Fruit fly (Drosophila melanogaster): ENCODE measurements around the gene Pka-C2.

The Pka-C2 gene

dm6 chr3R:30733081-30733480, 36.1 kb upstream of the Pka-C2 start:
- TF ChIP-seq svp (GFP tag) (peak; percentile 65), Eip78C (GFP tag) (peak; percentile 64), Sox102F (GFP tag; optimal IDR thresholded peaks at IDR 0.05) (no peak)

DNA sequence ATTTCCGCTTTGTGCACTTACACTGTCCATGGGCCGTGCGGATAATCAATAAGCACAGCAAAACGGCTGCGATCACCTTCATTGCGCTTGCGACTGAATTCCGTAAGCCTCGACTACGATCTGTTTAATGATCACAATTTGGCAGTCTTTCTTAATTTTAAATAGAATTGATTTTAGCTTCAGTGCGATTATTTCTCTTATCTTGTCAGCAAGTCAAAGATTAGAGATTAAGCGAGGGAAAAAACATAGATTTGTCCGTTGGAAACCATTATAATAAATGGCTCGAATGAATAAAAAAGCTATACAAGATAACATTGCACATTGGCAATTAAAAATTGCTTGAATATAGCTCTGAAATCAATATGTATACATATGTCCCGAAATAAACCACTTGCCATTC, 34.1 kb upstream of the Pka-C2 start, which contains the start of gene CG11313:
CG11313 (minus strand) TSS at position 101 of the 400 bp plus-strand sequence.
- TF ChIP-seq acj6 (GFP tag; optimal IDR thresholded peaks at IDR 0.05) = no peak
- TF ChIP-seq CG8632 (GFP tag; optimal IDR thresholded peaks at IDR 0.05) = no peak
- no peak for TF ChIP-seq vri (GFP tag; optimal IDR thresholded peaks at IDR 0.05)
- no peak for TF ChIP-seq Blimp-1 (GFP tag; optimal IDR thresholded peaks at IDR 0.05)
- TF ChIP-seq CG8119 (GFP tag; IDR thresholded peaks at IDR 0.05) = no peak
- TF ChIP-seq Smox (GFP tag; optimal IDR thresholded peaks at IDR 0.05) = no peak
- TF ChIP-seq CG1621 (tag; optimal IDR thresholded peaks at IDR 0.05) = no peak
- TF ChIP-seq Sox14 (GFP tag; optimal IDR thresholded peaks at IDR 0.05) = no peak
- TF ChIP-seq cyc (GFP tag; optimal IDR thresholded peaks at IDR 0.05) = no peak
- TF ChIP-seq fd59A (GFP tag; optimal IDR thresholded peaks at IDR 0.05) = no peak
- no peak for TF ChIP-seq CG16779 (tag; optimal IDR thresholded peaks at IDR 0.05)
- no peak for TF ChIP-seq pdm3 (GFP tag; optimal IDR thresholded peaks at IDR 0.05)
- no peak for TF ChIP-seq CG32006 (GFP tag; optimal IDR thresholded peaks at IDR 0.05)
- TF ChIP-seq CG10631 (GFP tag; optimal IDR thresholded peaks at IDR 0.05) = no peak
- TF ChIP-seq CG3032 (tag; optimal IDR thresholded peaks at IDR 0.05) = no peak
- TF ChIP-seq CG9139 (GFP tag; optimal IDR thresholded peaks at IDR 0.05) = no peak
- TF ChIP-seq fkh (GFP tag; optimal IDR thresholded peaks at IDR 0.05) = no peak
- TF ChIP-seq CG7368 (GFP tag; optimal IDR thresholded peaks at IDR 0.05) = no peak
- TF ChIP-seq Hr38 (GFP tag; optimal IDR thresholded peaks at IDR 0.05) = no peak

DNA sequence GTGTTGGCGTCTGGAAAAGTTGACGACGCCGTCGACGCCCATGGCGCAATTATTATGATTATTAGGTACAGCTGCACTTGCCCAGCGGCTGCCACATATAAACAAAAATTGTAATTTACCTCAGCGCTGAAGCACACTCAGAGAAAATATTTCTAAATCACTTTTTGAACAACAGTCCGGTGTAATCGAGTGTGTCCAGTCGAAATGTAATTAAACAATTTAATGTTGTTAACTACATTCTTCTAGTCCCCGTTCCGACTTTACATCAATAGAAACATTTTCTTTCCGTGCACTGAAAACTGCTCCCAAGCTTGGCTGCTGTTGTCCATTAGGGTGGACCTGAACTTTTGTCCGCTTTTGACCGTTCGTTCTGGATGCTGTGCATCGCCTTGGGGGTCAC, 32.1 kb upstream of the Pka-C2 start:
- no peak for TF ChIP-seq acj6 (GFP tag; optimal IDR thresholded peaks at IDR 0.05)
- no peak for TF ChIP-seq fd59A (GFP tag; optimal IDR thresholded peaks at IDR 0.05)
- TF ChIP-seq svp (GFP tag) = peak; percentile 44
- no peak for TF ChIP-seq Eip75B (GFP tag; optimal IDR thresholded peaks at IDR 0.05)
- TF ChIP-seq Eip78C (GFP tag) = peak; percentile 30
- TF ChIP-seq CG6792 (GFP tag; optimal IDR thresholded peaks at IDR 0.05) = no peak
- TF ChIP-seq Hr38 (GFP tag; optimal IDR thresholded peaks at IDR 0.05) = no peak

DNA sequence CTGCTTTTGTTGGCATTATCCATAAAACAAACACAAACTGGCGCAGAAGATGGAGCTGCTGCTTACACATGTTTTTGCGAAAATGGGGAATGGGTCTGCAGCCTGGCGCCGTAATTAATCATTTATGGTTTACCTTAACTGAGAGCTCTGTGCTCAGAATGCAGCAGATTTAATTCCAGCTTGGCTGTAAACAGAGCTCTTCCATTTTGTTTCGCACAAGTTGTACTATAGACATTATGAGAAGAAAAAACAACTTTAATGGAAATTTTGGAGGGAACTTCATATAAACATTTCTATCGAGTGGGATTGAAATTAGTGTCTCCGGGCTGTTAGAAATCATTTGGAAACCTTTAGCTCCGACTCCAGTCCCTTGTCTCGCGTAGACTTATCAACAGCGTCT, 28.8 kb upstream of the Pka-C2 start, which contains the start of gene eIF4H2:
eIF4H2 (plus strand) TSS at position 301 of the 400 bp plus-strand sequence.
- TF ChIP-seq dsx (GFP tag; optimal IDR thresholded peaks at IDR 0.05; ENCODE audit: poor library complexity, severe bottlenecking) = no peak
- TF ChIP-seq CG7368 (GFP tag; optimal IDR thresholded peaks at IDR 0.05) = no peak
- TF ChIP-seq CG15336 (GFP tag; IDR thresholded peaks at IDR 0.05) = no peak
- TF ChIP-seq Hr4 (GFP tag; optimal IDR thresholded peaks at IDR 0.05) = no peak
- no peak for TF ChIP-seq CG31627 (GFP tag; optimal IDR thresholded peaks at IDR 0.05)
- no peak for TF ChIP-seq Smox (GFP tag; optimal IDR thresholded peaks at IDR 0.05)
- TF ChIP-seq net (GFP tag; optimal IDR thresholded peaks at IDR 0.05) = no peak
- no peak for TF ChIP-seq CG6792 (GFP tag; optimal IDR thresholded peaks at IDR 0.05)
- no peak for TF ChIP-seq cyc (GFP tag; optimal IDR thresholded peaks at IDR 0.05)
- TF ChIP-seq fd85E (GFP tag; optimal IDR thresholded peaks at IDR 0.05) = no peak
- TF ChIP-seq Gug (GFP tag; IDR thresholded peaks at IDR 0.05) = no peak
- no peak for TF ChIP-seq Hr38 (GFP tag; optimal IDR thresholded peaks at IDR 0.05)
- TF ChIP-seq CG16779 (tag; optimal IDR thresholded peaks at IDR 0.05) = no peak

- TF ChIP-seq CG3032 (tag; optimal IDR thresholded peaks at IDR 0.05) = peak; percentile 37
- no peak for TF ChIP-seq CG8319 (GFP tag; optimal IDR thresholded peaks at IDR 0.05)
- TF ChIP-seq pdm3 (GFP tag; optimal IDR thresholded peaks at IDR 0.05) = peak; percentile 14
- peak; percentile 38 for TF ChIP-seq Ets96B (tag; optimal IDR thresholded peaks at IDR 0.05)
- peak; percentile 12 for TF ChIP-seq achi (GFP tag; optimal IDR thresholded peaks at IDR 0.05)
- no peak for TF ChIP-seq OdsH (GFP tag; optimal IDR thresholded peaks at IDR 0.05)
- peak; percentile 20 for TF ChIP-seq CG6808 (GFP tag; optimal IDR thresholded peaks at IDR 0.05)
- TF ChIP-seq spab (GFP tag; optimal IDR thresholded peaks at IDR 0.05) = peak; percentile 13
- TF ChIP-seq CG31627 (GFP tag; optimal IDR thresholded peaks at IDR 0.05) = no peak
- peak; percentile 25 for TF ChIP-seq CG10669 (GFP tag; optimal IDR thresholded peaks at IDR 0.05)
- peak; percentile 63; the same call in 2 of the 3 replicates for TF ChIP-seq CG6163 (GFP tag; IDR thresholded peaks at IDR 0.05)
- no peak for TF ChIP-seq Sox15 (GFP tag; optimal IDR thresholded peaks at IDR 0.05)
- TF ChIP-seq svp (GFP tag) = peak; percentile 33
- peak; percentile 79 for TF ChIP-seq Eip78C (GFP tag)
- no peak for TF ChIP-seq Smox (GFP tag; optimal IDR thresholded peaks at IDR 0.05)
- TF ChIP-seq CG8119 (GFP tag; IDR thresholded peaks at IDR 0.05) = 0 out of 3 replicates have a peak, but pooled peaks have one; percentile 20
- no peak for TF ChIP-seq Hr4 (GFP tag; optimal IDR thresholded peaks at IDR 0.05)
- peak; percentile 23 for TF ChIP-seq CG3919 (GFP tag; optimal IDR thresholded peaks at IDR 0.05)
- peak; percentile 29 for TF ChIP-seq CG32006 (GFP tag; optimal IDR thresholded peaks at IDR 0.05)
- 0 out of 3 replicates have a peak, but pooled peaks have one; percentile 27 for TF ChIP-seq eg (GFP tag; IDR thresholded peaks at IDR 0.05)
- TF ChIP-seq dsx (GFP tag; optimal IDR thresholded peaks at IDR 0.05; ENCODE audit: poor library complexity, severe bottlenecking) = peak; percentile 7
These were observed 25.4 kb upstream of the Pka-C2 start for dm6 chr3R:30722374-30722773.
